Worm (Caenorhabditis elegans): ENCODE measurements around the gene ZK105.14.
"Not testable (repeated sequence)": the region's sequence is repeated elsewhere in the genome, so short reads cannot be mapped to it uniquely, and the experiment has no call there.

The ZK105.14 gene

DNA sequence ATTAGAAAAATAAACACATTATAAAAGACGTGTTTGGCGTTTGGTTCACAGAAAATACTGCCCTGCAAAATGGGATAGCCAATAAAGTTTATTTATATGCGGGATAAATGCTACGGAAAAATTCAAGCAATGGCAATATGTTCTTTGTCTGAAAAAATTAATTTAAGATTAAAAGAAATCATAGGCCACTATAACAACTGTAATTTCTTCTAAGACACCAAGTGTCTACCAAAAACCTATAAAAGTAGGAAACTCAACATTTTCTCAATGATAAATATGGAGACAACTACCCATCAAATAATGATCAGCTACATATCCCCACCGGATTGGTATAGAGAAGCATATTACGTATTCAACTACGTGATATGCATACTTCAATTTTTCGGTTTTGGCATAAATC is 16.5 kb downstream of the ZK105.14 start, which contains the start of gene srw-3:
Gene srw-3, plus strand, starts transcription at position 301 of the 400 bp plus-strand sequence.
- no peak for TF ChIP-seq unc-42 (tag; optimal IDR thresholded peaks at IDR 0.05)
- TF ChIP-seq npax-4 (tag; optimal IDR thresholded peaks at IDR 0.05), result no peak
- TF ChIP-seq tbx-7 (tag; optimal IDR thresholded peaks at IDR 0.05), result no peak
- no peak for TF ChIP-seq fkh-10 (GFP tag; optimal IDR thresholded peaks at IDR 0.05)
- no peak for TF ChIP-seq tbx-2 (tag; optimal IDR thresholded peaks at IDR 0.05)
- no peak for TF ChIP-seq unc-3 (GFP tag; conservative IDR thresholded peaks at IDR 0.05)
- TF ChIP-seq unc-3 (tag; optimal IDR thresholded peaks at IDR 0.05), result no peak
- TF ChIP-seq dmd-4 (tag; optimal IDR thresholded peaks at IDR 0.05; ENCODE audit: borderline replicate concordance), result no peak
- no peak for TF ChIP-seq ama-1 (optimal IDR thresholded peaks at IDR 0.05)
- no peak for TF ChIP-seq pros-1 (tag; optimal IDR thresholded peaks at IDR 0.05)
- no peak for TF ChIP-seq fax-1 (tag; optimal IDR thresholded peaks at IDR 0.05)
- TF ChIP-seq pqm-1 (tag; optimal IDR thresholded peaks at IDR 0.05), result no peak
- TF ChIP-seq rnt-1 (tag; optimal IDR thresholded peaks at IDR 0.05), result no peak
- TF ChIP-seq ceh-45 (GFP tag; IDR thresholded peaks at IDR 0.05), result no peak
- no peak for TF ChIP-seq dve-1 (tag; optimal IDR thresholded peaks at IDR 0.05)
- no peak for TF ChIP-seq ceh-48 (tag; optimal IDR thresholded peaks at IDR 0.05)
- TF ChIP-seq hlh-8 (tag; optimal IDR thresholded peaks at IDR 0.05), result no peak
- no peak for TF ChIP-seq ceh-14 (tag; optimal IDR thresholded peaks at IDR 0.05)

- TF ChIP-seq Y22D7AL.16 (tag; optimal IDR thresholded peaks at IDR 0.05); pag-3 (tag; optimal IDR thresholded peaks at IDR 0.05; ENCODE audit: borderline replicate concordance); unc-86 (tag; optimal IDR thresholded peaks at IDR 0.05): not testable (repeated sequence)
Observed at ce11 chrV:7703536-7703935, 18.3 kb downstream of the ZK105.14 start, which contains the start of gene srsx-40. Gene srsx-40 (minus strand): TSS chrV:7703636.

DNA sequence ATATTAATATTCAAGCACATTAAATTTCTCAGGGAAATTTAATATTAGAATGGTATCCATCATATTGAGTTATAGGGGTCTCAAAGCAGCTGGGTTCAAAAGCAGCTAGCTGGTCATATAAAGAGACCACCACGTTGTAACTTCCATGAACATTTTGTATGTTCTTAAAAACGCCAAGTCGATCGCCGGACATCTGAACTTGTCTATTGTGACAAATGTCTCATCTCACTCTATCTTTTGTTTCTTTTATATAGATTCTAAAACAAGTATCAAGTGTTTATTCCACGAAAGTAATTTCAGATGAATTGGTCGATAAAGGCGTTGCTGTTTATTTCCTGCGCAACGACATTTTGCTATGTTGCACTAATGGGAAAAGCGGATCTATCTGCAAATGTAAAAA is 25.0 kb downstream of the ZK105.14 start, which contains the start of gene ZK105.3:
Gene ZK105.3, plus strand, starts transcription at position 301 of the 400 bp plus-strand sequence.
- no peak for TF ChIP-seq pros-1 (tag; optimal IDR thresholded peaks at IDR 0.05)
- no peak for TF ChIP-seq ceh-14 (tag; optimal IDR thresholded peaks at IDR 0.05)
- no peak for TF ChIP-seq ztf-16 (tag; optimal IDR thresholded peaks at IDR 0.05)
- TF ChIP-seq ref-2 (tag; optimal IDR thresholded peaks at IDR 0.05), result no peak
- TF ChIP-seq sdc-2 (tag; optimal IDR thresholded peaks at IDR 0.05), result no peak
- no peak for TF ChIP-seq madf-2 (tag; optimal IDR thresholded peaks at IDR 0.05)
- no peak for TF ChIP-seq ceh-24 (tag; optimal IDR thresholded peaks at IDR 0.05)
- TF ChIP-seq ceh-19 (GFP tag; optimal IDR thresholded peaks at IDR 0.05), result no peak

DNA sequence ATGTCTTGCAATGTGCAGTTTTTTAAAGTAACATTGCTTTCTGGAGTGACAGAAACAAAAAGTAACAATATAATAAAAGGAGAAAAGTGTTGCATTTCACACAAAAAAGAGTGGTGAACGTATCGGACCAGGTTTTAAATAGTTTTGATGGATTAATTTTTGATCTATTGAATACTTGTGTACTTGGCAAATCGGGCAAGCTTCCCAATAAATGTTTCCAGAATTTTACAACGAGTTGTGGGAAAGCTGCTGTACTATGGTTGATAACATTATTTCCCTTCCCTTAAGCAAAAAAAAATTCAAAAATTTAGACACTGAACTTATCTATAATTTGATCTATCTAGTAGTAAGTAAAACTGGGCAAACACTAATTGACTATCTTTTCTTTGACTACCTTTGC is 28.5 kb downstream of the ZK105.14 start, which contains the start of gene C12D5.10:
Gene C12D5.10, minus strand, starts transcription at position 101 of the 400 bp plus-strand sequence.
- no peak for TF ChIP-seq eyg-1 (tag; optimal IDR thresholded peaks at IDR 0.05)

- no peak for TF ChIP-seq ceh-24 (tag; optimal IDR thresholded peaks at IDR 0.05)
- TF ChIP-seq unc-55 (GFP tag; optimal IDR thresholded peaks at IDR 0.05), result no peak
- no peak for TF ChIP-seq hlh-30 (tag; optimal IDR thresholded peaks at IDR 0.05; ENCODE audit: insufficient read depth)
- TF ChIP-seq K02D7.2 (tag; optimal IDR thresholded peaks at IDR 0.05), result no peak
- no peak for TF ChIP-seq F13H6.1 (tag; optimal IDR thresholded peaks at IDR 0.05)
- TF ChIP-seq pha-2 (tag; optimal IDR thresholded peaks at IDR 0.05), result no peak
- TF ChIP-seq pha-4 (tag; optimal IDR thresholded peaks at IDR 0.05), result no peak
- TF ChIP-seq sox-4 (tag; optimal IDR thresholded peaks at IDR 0.05), result no peak
- no peak for TF ChIP-seq che-1 (tag; optimal IDR thresholded peaks at IDR 0.05)
- TF ChIP-seq pag-3 (tag; optimal IDR thresholded peaks at IDR 0.05; ENCODE audit: borderline replicate concordance), result no peak
- no peak for TF ChIP-seq ztf-16 (tag; optimal IDR thresholded peaks at IDR 0.05)
- TF ChIP-seq ceh-34 (tag; optimal IDR thresholded peaks at IDR 0.05), result no peak
- TF ChIP-seq gmeb-2 (tag; optimal IDR thresholded peaks at IDR 0.05), result no peak
- no peak for TF ChIP-seq elt-2 (tag; optimal IDR thresholded peaks at IDR 0.05)
- no peak for TF ChIP-seq odd-2 (tag; optimal IDR thresholded peaks at IDR 0.05)
- TF ChIP-seq syd-9 (tag; optimal IDR thresholded peaks at IDR 0.05), result no peak
Observed at ce11 chrV:7690637-7691036, 31.2 kb downstream of the ZK105.14 start.
